Fruit fly (Drosophila melanogaster) whole organism, embryonic: ENCODE results near the gene Ing5.

Experiments
- B-H2 ChIP-seq: fragments of 200-800 bp; sonication (Bioruptor generic); optimal IDR thresholded peaks from 2 replicates; lab custom pipeline; 2018; ENCODE audit warnings: missing biosample characterization, mild to moderate bottlenecking, missing genetic modification characterization
- Bgb ChIP-seq: fragments of 200-800 bp; sonication (Bioruptor generic); IDR thresholded peaks from 2 replicates; pipeline ENCODE4 v1.3.6; 2022; ENCODE audit warnings: missing biosample characterization, missing genetic modification characterization; ENCODE audit not compliant: partially characterized antibody
- CG10321 ChIP-seq: fragments of 200-800 bp; sonication (Bioruptor generic); IDR thresholded peaks from 2 replicates; pipeline ENCODE4 v1.3.6; 2022; ENCODE audit warnings: missing biosample characterization, missing genetic modification characterization
- CG10431 ChIP-seq: fragments of 200-800 bp; sonication (Bioruptor generic); optimal IDR thresholded peaks from 3 replicates; lab custom pipeline; 2018; ENCODE audit warnings: missing biosample characterization, mild to moderate bottlenecking, missing genetic modification characterization
- CG10543 ChIP-seq: fragments of 200-800 bp; sonication (Bioruptor generic); optimal IDR thresholded peaks from 3 replicates; lab custom pipeline; 2017; ENCODE audit warnings: missing biosample characterization, mild to moderate bottlenecking, missing genetic modification characterization, moderate library complexity
- CG12391 ChIP-seq: fragments of 200-800 bp; sonication (Bioruptor generic); optimal IDR thresholded peaks from 3 replicates; lab custom pipeline; 2018; ENCODE audit warnings: missing biosample characterization, mild to moderate bottlenecking, missing genetic modification characterization, moderate library complexity
- CG13287 ChIP-seq: fragments of 200-800 bp; sonication (Bioruptor generic); IDR thresholded peaks from 2 replicates; pipeline ENCODE4 v1.3.6; 2022; ENCODE audit warnings: missing biosample characterization, missing genetic modification characterization; ENCODE audit not compliant: partially characterized antibody
- CG14860 ChIP-seq: fragments of 200-800 bp; sonication (Bioruptor generic); IDR thresholded peaks from 3 replicates; pipeline ENCODE4 v1.3.6; 2022; ENCODE audit warnings: missing biosample characterization, missing genetic modification characterization; ENCODE audit not compliant: partially characterized antibody
- CG14965 ChIP-seq: fragments of 200-800 bp; sonication (Bioruptor generic); optimal IDR thresholded peaks from 2 replicates; lab custom pipeline; 2016; ENCODE audit warnings: missing biosample characterization, missing genetic modification characterization, borderline replicate concordance
- CG16813 ChIP-seq: fragments of 200-800 bp; sonication (Bioruptor generic); IDR thresholded peaks from 3 replicates; pipeline ENCODE4 v1.3.6; 2022; ENCODE audit warnings: missing biosample characterization, missing genetic modification characterization; ENCODE audit not compliant: partially characterized antibody
- CG1832 ChIP-seq: fragments of 200-800 bp; sonication (Bioruptor generic); optimal IDR thresholded peaks from 2 replicates; lab custom pipeline; 2017; ENCODE audit warnings: missing biosample characterization, mild to moderate bottlenecking, missing genetic modification characterization, inconsistent platforms
- CG18599 ChIP-seq: fragments of 200-800 bp; sonication (Bioruptor generic); optimal IDR thresholded peaks from 3 replicates; lab custom pipeline; 2017; ENCODE audit warnings: missing biosample characterization, missing genetic modification characterization, mild to moderate bottlenecking, moderate library complexity, missing genetic modification reagents
- CG18619 ChIP-seq: fragments of 200-800 bp; sonication (Bioruptor generic); optimal IDR thresholded peaks from 3 replicates; lab custom pipeline; 2017; ENCODE audit warnings: missing biosample characterization, mild to moderate bottlenecking, missing genetic modification characterization
- CG2199 ChIP-seq: fragments of 200-800 bp; sonication (Bioruptor generic); IDR thresholded peaks from 3 replicates; pipeline ENCODE4 v1.3.6; 2022; ENCODE audit warnings: missing biosample characterization, missing genetic modification characterization
- CG30403 ChIP-seq: fragments of 200-800 bp; sonication (Bioruptor generic); optimal IDR thresholded peaks from 3 replicates; lab custom pipeline; 2016; ENCODE audit warnings: missing biosample characterization, missing genetic modification characterization
- CG31388 ChIP-seq: fragments of 200-800 bp; sonication (Bioruptor generic); optimal IDR thresholded peaks from 2 replicates; lab custom pipeline; 2016; ENCODE audit warnings: missing biosample characterization, missing genetic modification characterization
- CG33557 ChIP-seq: fragments of 200-800 bp; sonication (Bioruptor generic); optimal IDR thresholded peaks from 2 replicates; lab custom pipeline; 2019; ENCODE audit warnings: missing biosample characterization, mild to moderate bottlenecking, missing genetic modification characterization, moderate library complexity
- CG34376 ChIP-seq: fragments of 200-800 bp; sonication (Bioruptor generic); optimal IDR thresholded peaks from 2 replicates; lab custom pipeline; 2018; ENCODE audit warnings: missing biosample characterization, mild to moderate bottlenecking, missing genetic modification characterization
- CG4424 ChIP-seq: fragments of 200-800 bp; sonication (Bioruptor generic); optimal IDR thresholded peaks from 3 replicates; lab custom pipeline; 2016; ENCODE audit warnings: missing biosample characterization, missing genetic modification characterization
- CG5180 ChIP-seq: fragments of 200-800 bp; sonication (Bioruptor generic); optimal IDR thresholded peaks from 3 replicates; lab custom pipeline; 2017; ENCODE audit warnings: missing biosample characterization, missing genetic modification characterization, mild to moderate bottlenecking, moderate library complexity, missing genetic modification reagents
- CG7372 ChIP-seq: fragments of 200-800 bp; sonication (Bioruptor generic); IDR thresholded peaks from 2 replicates; pipeline ENCODE4 v1.3.6; 2022; ENCODE audit warnings: missing biosample characterization, missing genetic modification characterization
- CG7786 ChIP-seq: fragments of 200-800 bp; sonication (Bioruptor generic); optimal IDR thresholded peaks from 2 replicates; lab custom pipeline; 2016; ENCODE audit warnings: missing biosample characterization, missing genetic modification characterization
- CG8765 ChIP-seq: fragments of 200-800 bp; sonication (Bioruptor generic); IDR thresholded peaks from 2 replicates; pipeline ENCODE4 v1.3.6; 2022; ENCODE audit warnings: missing biosample characterization, missing genetic modification characterization
- CG9727 ChIP-seq: fragments of 200-800 bp; sonication (Bioruptor generic); optimal IDR thresholded peaks from 3 replicates; lab custom pipeline; 2017; ENCODE audit warnings: missing biosample characterization, mild to moderate bottlenecking, missing genetic modification characterization
- CTCF ChIP-seq: fragments of 200-800 bp; sonication (Bioruptor generic); optimal IDR thresholded peaks from 2 replicates; lab custom pipeline; 2017; ENCODE audit warnings: missing biosample characterization, mild to moderate bottlenecking, missing genetic modification characterization, moderate library complexity
- CoRest ChIP-seq: fragments of 200-800 bp; sonication (Bioruptor generic); optimal IDR thresholded peaks from 3 replicates; lab custom pipeline; 2018; ENCODE audit warnings: missing biosample characterization, mild to moderate bottlenecking, missing genetic modification characterization, moderate library complexity
- D19B ChIP-seq: fragments of 200-800 bp; sonication (Bioruptor generic); optimal IDR thresholded peaks from 2 replicates; lab custom pipeline; 2017; ENCODE audit warnings: missing biosample characterization, mild to moderate bottlenecking, missing genetic modification characterization
- Fer2 ChIP-seq: fragments of 200-800 bp; sonication (Bioruptor generic); optimal IDR thresholded peaks from 2 replicates; lab custom pipeline; 2018; ENCODE audit warnings: missing biosample characterization, mild to moderate bottlenecking, missing genetic modification characterization, moderate library complexity
- GATAe ChIP-seq: fragments of 200-800 bp; sonication (Bioruptor generic); conservative IDR thresholded peaks from 2 replicates; pipeline ENCODE4 v1.3.6; 2022; ENCODE audit warnings: missing biosample characterization, missing genetic modification characterization
- Kr ChIP-seq: fragments of 200-800 bp; sonication (Bioruptor generic); optimal IDR thresholded peaks from 2 replicates; lab custom pipeline; 2017; ENCODE audit warnings: missing biosample characterization, mild to moderate bottlenecking, missing genetic modification characterization
- Myb ChIP-seq: fragments of 200-800 bp; sonication (Bioruptor generic); optimal IDR thresholded peaks from 2 replicates; lab custom pipeline; 2016; ENCODE audit warnings: missing biosample characterization, missing genetic modification characterization
- PHDP ChIP-seq: fragments of 200-800 bp; sonication (Bioruptor generic); optimal IDR thresholded peaks from 3 replicates; lab custom pipeline; 2018; ENCODE audit warnings: missing biosample characterization, mild to moderate bottlenecking, missing genetic modification characterization, moderate library complexity
- ab ChIP-seq: fragments of 200-800 bp; sonication (Bioruptor generic); optimal IDR thresholded peaks from 2 replicates; lab custom pipeline; 2016; ENCODE audit warnings: missing biosample characterization, missing genetic modification characterization
- bcd ChIP-seq: fragments of 200-800 bp; sonication (Bioruptor generic); optimal IDR thresholded peaks from 2 replicates; lab custom pipeline; 2017; ENCODE audit warnings: missing biosample characterization, mild to moderate bottlenecking, missing genetic modification characterization
- bsh ChIP-seq, 2 experiments: fragments of 200-800 bp; sonication (Bioruptor generic); optimal IDR thresholded peaks; 2 replicates each; lab custom pipeline; 2017 to 2018; ENCODE audit warnings: mild to moderate bottlenecking in 2 of 2, missing biosample characterization in 2 of 2, missing genetic modification characterization in 2 of 2, moderate library complexity in 1 of 2
- cad ChIP-seq: fragments of >200 bp; optimal IDR thresholded peaks from 2 replicates; lab custom pipeline; 2017; ENCODE audit warnings: missing biosample characterization, missing genetic modification characterization
- cg ChIP-seq: fragments of 200-800 bp; sonication (Bioruptor generic); optimal IDR thresholded peaks from 3 replicates; lab custom pipeline; 2019; ENCODE audit warnings: missing biosample characterization, mild to moderate bottlenecking, missing genetic modification characterization, moderate library complexity
- croc ChIP-seq: fragments of 200-800 bp; sonication (Bioruptor generic); conservative IDR thresholded peaks from 3 replicates; pipeline ENCODE4 v1.3.6; 2022; ENCODE audit warnings: missing biosample characterization, missing genetic modification characterization
- dysf ChIP-seq: fragments of 200-800 bp; sonication (Bioruptor generic); IDR thresholded peaks from 3 replicates; pipeline ENCODE4 v1.3.6; 2022; ENCODE audit warnings: missing biosample characterization, missing genetic modification characterization
- gem ChIP-seq: fragments of 200-800 bp; sonication (Bioruptor generic); optimal IDR thresholded peaks from 2 replicates; lab custom pipeline; 2019; ENCODE audit warnings: missing biosample characterization, mild to moderate bottlenecking, missing genetic modification characterization, moderate library complexity
- hb ChIP-seq: fragments of 200-800 bp; sonication (Bioruptor generic); IDR thresholded peaks from 3 replicates; pipeline ENCODE4 v1.3.6; 2022; ENCODE audit warnings: missing biosample characterization, missing genetic modification characterization; ENCODE audit not compliant: partially characterized antibody
- ken ChIP-seq: fragments of 200-800 bp; sonication (Bioruptor generic); IDR thresholded peaks from 3 replicates; pipeline ENCODE4 v1.3.6; 2022; ENCODE audit warnings: missing biosample characterization, missing genetic modification characterization
- nom ChIP-seq: fragments of 200-800 bp; sonication (Bioruptor generic); optimal IDR thresholded peaks from 2 replicates; lab custom pipeline; 2017; ENCODE audit warnings: missing biosample characterization, missing genetic modification characterization, mild to moderate bottlenecking, moderate library complexity, missing genetic modification reagents
- pum ChIP-seq: fragments of 200-800 bp; sonication (Bioruptor generic); optimal IDR thresholded peaks from 2 replicates; lab custom pipeline; 2016; ENCODE audit warnings: missing biosample characterization, missing genetic modification characterization
- row ChIP-seq: fragments of 200-800 bp; sonication (Bioruptor generic); IDR thresholded peaks from 3 replicates; pipeline ENCODE4 v1.3.6; 2022; ENCODE audit warnings: missing biosample characterization, missing genetic modification characterization
- sima ChIP-seq: fragments of 200-800 bp; sonication (Bioruptor generic); optimal IDR thresholded peaks from 2 replicates; lab custom pipeline; 2016; ENCODE audit warnings: missing biosample characterization, missing genetic modification characterization
- slbo ChIP-seq: fragments of 200-800 bp; sonication (Bioruptor generic); IDR thresholded peaks from 2 replicates; pipeline ENCODE4 v1.3.6; 2022; ENCODE audit warnings: missing biosample characterization, missing genetic modification characterization
- tgo ChIP-seq: fragments of 200-800 bp; sonication (Bioruptor generic); IDR thresholded peaks from 3 replicates; pipeline ENCODE4 v1.3.6; 2022; ENCODE audit warnings: missing biosample characterization, missing genetic modification characterization
- tx ChIP-seq: fragments of 200-800 bp; sonication (Bioruptor generic); optimal IDR thresholded peaks from 2 replicates; lab custom pipeline; 2016; ENCODE audit warnings: missing biosample characterization, missing genetic modification characterization
- wor ChIP-seq: fragments of 200-800 bp; sonication (Bioruptor generic); IDR thresholded peaks from 2 replicates; pipeline ENCODE4 v1.3.6; 2022; ENCODE audit warnings: missing biosample characterization, missing genetic modification characterization
- zfh2 ChIP-seq: fragments of 200-800 bp; sonication (Bioruptor generic); optimal IDR thresholded peaks from 2 replicates; lab custom pipeline; 2016; ENCODE audit warnings: missing biosample characterization, missing genetic modification characterization

The Ing5 gene

DNA sequence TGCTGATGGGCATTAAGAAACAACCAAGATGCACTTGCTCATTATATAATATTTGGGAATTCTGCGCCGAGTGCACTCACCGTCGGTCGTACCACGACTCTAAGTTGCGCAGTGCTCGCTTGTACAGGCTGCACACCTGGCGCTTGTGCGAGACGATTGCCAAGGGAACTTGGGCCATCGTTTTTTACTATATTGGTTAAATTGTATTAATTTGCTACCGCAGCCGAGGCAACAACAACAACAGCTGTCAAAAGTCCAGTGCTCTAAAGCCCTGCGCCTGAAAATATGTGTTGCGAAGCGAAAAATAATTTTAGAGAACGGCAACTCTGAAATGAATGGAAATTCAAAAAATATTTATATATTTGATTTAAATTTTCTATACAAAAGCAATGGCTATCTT, 16.4 kb downstream of the Ing5 start, which contains the start of gene ND-B22 (continued):
- TF ChIP-seq CG33557 (GFP tag; lab: Kevin White, UChicago) (no peak), CG10543 (peak; percentile 38), CG9727 (GFP tag; lab: Kevin White, UChicago) (no peak), hb (GFP tag; lab: Robert Waterston, UW) (0 out of 3 replicates have a peak, but pooled peaks have one; percentile 28), tgo (GFP tag; lab: Robert Waterston, UW) (no peak), wor (GFP tag; lab: Robert Waterston, UW) (no peak), CG16813 (GFP tag; lab: Robert Waterston, UW) (peak; percentile 21; the same call in 1 of the 3 replicates), CG18619 (GFP tag; lab: Kevin White, UChicago) (peak; percentile 6), CG7786 (GFP tag; lab: Kevin White, UChicago) (peak; percentile 5), zfh2 (GFP tag; lab: Kevin White, UChicago) (peak; percentile 40), Myb (peak; percentile 73), bcd (peak; percentile 37), CG14965 (GFP tag; lab: Kevin White, UChicago) (no peak), dysf (GFP tag; lab: Robert Waterston, UW) (0 out of 3 replicates have a peak, but pooled peaks have one; percentile 5), cg (no peak), Fer2 (peak; percentile 19), CG13287 (GFP tag; lab: Robert Waterston, UW) (peak; percentile 63), gem (tag; lab: Kevin White, UChicago) (peak; percentile 43), Bgb (GFP tag; lab: Robert Waterston, UW) (peak; percentile 71), CG10321 (no peak), CG7372 (no peak), CG34376 (peak; percentile 33), B-H2 (GFP tag; lab: Kevin White, UChicago) (peak; percentile 88), Kr (no peak), CG4424 (peak; percentile 26), CG8765 (GFP tag; lab: Robert Waterston, UW) (no peak), cad (GFP tag; lab: Kevin White, UChicago) (no peak), CG10431 (GFP tag; lab: Kevin White, UChicago) (peak; percentile 7), CG12391 (peak; percentile 18), nom (GFP tag; lab: Kevin White, UChicago) (peak; percentile 37), sima (GFP tag; lab: Kevin White, UChicago) (no peak), CG31388 (GFP tag; lab: Kevin White, UChicago) (no peak), ab (GFP tag; lab: Kevin White, UChicago) (no peak), CG5180 (GFP tag; lab: Kevin White, UChicago) (no peak), tx (no peak), CG2199 (GFP tag; lab: Robert Waterston, UW) (no peak), CG18599 (GFP tag; lab: Kevin White, UChicago) (peak; percentile 51), slbo (GFP tag; lab: Robert Waterston, UW) (peak; percentile 69), CTCF (peak; percentile 8), croc (no peak), bsh (GFP tag; optimal IDR thresholded peaks at IDR 0.05; lab: Kevin White, UChicago) (peak in 1 of 2 experiments; percentile 26), PHDP (tag; lab: Kevin White, UChicago) (peak; percentile 24), pum (GFP tag; lab: Kevin White, UChicago) (peak; percentile 26), D19B (GFP tag; lab: Kevin White, UChicago) (peak; percentile 26), ken (GFP tag; lab: Robert Waterston, UW) (no peak), CG30403 (GFP tag; lab: Kevin White, UChicago) (peak; percentile 58), CG14860 (GFP tag; lab: Robert Waterston, UW) (no peak), row (GFP tag; lab: Robert Waterston, UW) (peak; percentile 31; the same call in 1 of the 3 replicates), GATAe (GFP tag; lab: Robert Waterston, UW) (no peak), CoRest (peak; percentile 6), CG1832 (GFP tag; lab: Kevin White, UChicago) (no peak)
